Fruit fly (Drosophila melanogaster): ENCODE measurements around the gene BI-1.
A peak's percentile ranks its signal among the peaks of the same experiment; 100 is the strongest.

Gene BI-1

DNA sequence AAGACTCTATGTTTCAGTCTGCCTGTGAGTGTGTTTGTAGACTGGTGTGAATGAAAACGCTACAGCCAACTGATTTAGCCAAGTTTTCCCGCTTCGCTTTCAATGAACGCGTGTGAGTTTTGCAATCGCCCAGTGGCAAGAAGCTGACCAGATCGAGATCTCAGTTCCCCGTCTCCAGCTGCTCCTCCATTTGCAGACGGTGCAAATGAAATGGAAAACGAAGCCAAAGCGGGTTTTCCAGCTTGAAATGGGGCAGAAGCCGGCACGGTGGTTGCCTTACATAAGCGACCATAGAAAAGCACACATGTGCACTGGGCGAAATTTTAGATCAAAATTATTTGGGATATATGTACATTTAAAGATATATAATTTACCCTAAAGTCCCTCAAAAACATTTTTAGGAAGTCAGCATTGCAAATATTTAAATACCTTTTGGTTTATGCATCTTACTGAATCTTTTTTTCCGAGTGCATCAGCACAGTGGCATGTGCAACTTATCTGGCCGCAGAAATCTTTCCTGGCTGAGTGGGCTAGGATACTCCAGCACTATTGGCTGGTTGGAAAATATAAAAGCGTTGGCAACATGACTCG is 10.3 kb upstream of the BI-1 start, which contains the start of gene CG43059 (continued):
- no peak for TF ChIP-seq CG8924 (tag; optimal IDR thresholded peaks at IDR 0.05)
- TF ChIP-seq Awh (GFP tag; IDR thresholded peaks at IDR 0.05) = 0 out of 2 replicates have a peak, but pooled peaks have one; percentile 29
- TF ChIP-seq gcm2 (GFP tag; optimal IDR thresholded peaks at IDR 0.05) = no peak
- no peak for TF ChIP-seq B-H1 (GFP tag; IDR thresholded peaks at IDR 0.05)
- no peak for TF ChIP-seq hkb (optimal IDR thresholded peaks at IDR 0.05)
- TF ChIP-seq hkb (GFP tag; IDR thresholded peaks at IDR 0.05) = no peak
- TF ChIP-seq pzg (GFP tag; optimal IDR thresholded peaks at IDR 0.05) = no peak
- TF ChIP-seq CG11504 (tag; optimal IDR thresholded peaks at IDR 0.05) = peak; percentile 35
- no peak for TF ChIP-seq CG7987 (GFP tag; optimal IDR thresholded peaks at IDR 0.05)
- TF ChIP-seq CG14014 (GFP tag; IDR thresholded peaks at IDR 0.05) = no peak
- TF ChIP-seq kah (GFP tag; optimal IDR thresholded peaks at IDR 0.05) = no peak
- TF ChIP-seq nom (GFP tag; optimal IDR thresholded peaks at IDR 0.05) = no peak
- no peak for TF ChIP-seq CG3407 (GFP tag; optimal IDR thresholded peaks at IDR 0.05)
- no peak for TF ChIP-seq CG10979 (tag; optimal IDR thresholded peaks at IDR 0.05)
- no peak for TF ChIP-seq CG12769 (tag; optimal IDR thresholded peaks at IDR 0.05)
- TF ChIP-seq CG6683 (GFP tag; optimal IDR thresholded peaks at IDR 0.05) = no peak
- TF ChIP-seq CG2712 (tag; optimal IDR thresholded peaks at IDR 0.05) = peak; percentile 1
- no peak for TF ChIP-seq sna (GFP tag; IDR thresholded peaks at IDR 0.05; ENCODE audit: partially characterized antibody)
- no peak for TF ChIP-seq CG16779 (GFP tag; IDR thresholded peaks at IDR 0.05)
- TF ChIP-seq Dbx (GFP tag; IDR thresholded peaks at IDR 0.05) = no peak
- no peak for TF ChIP-seq hth (optimal IDR thresholded peaks at IDR 0.05)
- no peak for TF ChIP-seq dm (GFP tag; optimal IDR thresholded peaks at IDR 0.05)
- TF ChIP-seq chif (GFP tag; optimal IDR thresholded peaks at IDR 0.05) = no peak
- TF ChIP-seq CG7928 (GFP tag; optimal IDR thresholded peaks at IDR 0.05) = no peak
- no peak for TF ChIP-seq dimm (GFP tag; IDR thresholded peaks at IDR 0.05)
- TF ChIP-seq chm (GFP tag; IDR thresholded peaks at IDR 0.05) = no peak
- no peak for TF ChIP-seq unpg (GFP tag; optimal IDR thresholded peaks at IDR 0.05)
- 0 out of 3 replicates have a peak, but pooled peaks have one; percentile 9 for TF ChIP-seq row (GFP tag; IDR thresholded peaks at IDR 0.05)
- TF ChIP-seq lbe (GFP tag; optimal IDR thresholded peaks at IDR 0.05) = no peak
- TF ChIP-seq eyg (GFP tag; optimal IDR thresholded peaks at IDR 0.05) = no peak
- TF ChIP-seq CG16863 (GFP tag; optimal IDR thresholded peaks at IDR 0.05) = no peak
- TF ChIP-seq Trl (optimal IDR thresholded peaks at IDR 0.05) = no peak
- TF ChIP-seq Trl (GFP tag; optimal IDR thresholded peaks at IDR 0.05) = no peak
- no peak for TF ChIP-seq ac (GFP tag; optimal IDR thresholded peaks at IDR 0.05)
- 0 out of 2 replicates have a peak, but pooled peaks have one; percentile 25 for TF ChIP-seq Ada2b (GFP tag; IDR thresholded peaks at IDR 0.05)
- no peak for TF ChIP-seq amos (GFP tag; IDR thresholded peaks at IDR 0.05; ENCODE audit: partially characterized antibody)
- TF ChIP-seq ind (GFP tag; optimal IDR thresholded peaks at IDR 0.05) = no peak
- TF ChIP-seq nerfin-2 (GFP tag; IDR thresholded peaks at IDR 0.05; ENCODE audit: partially characterized antibody) = no peak
- TF ChIP-seq Taf1 (GFP tag; IDR thresholded peaks at IDR 0.05) = no peak
- peak; percentile 20; the same call in 1 of the 2 replicates for TF ChIP-seq Xrp1 (GFP tag; IDR thresholded peaks at IDR 0.05)
- peak; percentile 92 for TF ChIP-seq Drgx (GFP tag; IDR thresholded peaks at IDR 0.05)
- TF ChIP-seq twi (tag; optimal IDR thresholded peaks at IDR 0.05) = no peak
- no peak for TF ChIP-seq CG3838 (GFP tag; optimal IDR thresholded peaks at IDR 0.05)
- TF ChIP-seq CG11695 (GFP tag; IDR thresholded peaks at IDR 0.05) = no peak
- TF ChIP-seq so (GFP tag; IDR thresholded peaks at IDR 0.05) = no peak
- peak; percentile 32 for TF ChIP-seq Blimp-1 (GFP tag; optimal IDR thresholded peaks at IDR 0.05)
- TF ChIP-seq Lhr (GFP tag; optimal IDR thresholded peaks at IDR 0.05) = no peak
- TF ChIP-seq CG5245 (GFP tag; optimal IDR thresholded peaks at IDR 0.05) = no peak
- no peak for TF ChIP-seq HLHmδ (GFP tag; optimal IDR thresholded peaks at IDR 0.05)
- no peak for TF ChIP-seq CG6654 (GFP tag; optimal IDR thresholded peaks at IDR 0.05)
- TF ChIP-seq jumu (GFP tag; optimal IDR thresholded peaks at IDR 0.05) = no peak
- no peak for TF ChIP-seq CG6791 (GFP tag; IDR thresholded peaks at IDR 0.05; ENCODE audit: partially characterized antibody)
